Worm (Caenorhabditis elegans): ENCODE results near the gene sre-52.

Gene sre-52

ce11 chrII:12348957-12349356, 13.4 kb downstream of the sre-52 start:
- no peak for TF ChIP-seq sma-3 (GFP tag; optimal IDR thresholded peaks at IDR 0.05)
- TF ChIP-seq unc-39 (tag; optimal IDR thresholded peaks at IDR 0.05), result no peak
- TF ChIP-seq mbf-1 (tag; optimal IDR thresholded peaks at IDR 0.05), result no peak

ce11 chrII:12349866-12350265, 14.3 kb downstream of the sre-52 start:
- TF ChIP-seq blmp-1 (tag; optimal IDR thresholded peaks at IDR 0.05; ENCODE audit: insufficient read depth) (no peak), fos-1 (tag; optimal IDR thresholded peaks at IDR 0.05) (peak; percentile 38), skn-1 (tag; optimal IDR thresholded peaks at IDR 0.05) (no peak), ceh-82 (tag; optimal IDR thresholded peaks at IDR 0.05) (no peak), F13H6.1 (tag; optimal IDR thresholded peaks at IDR 0.05) (peak; percentile 65), nhr-129 (tag; optimal IDR thresholded peaks at IDR 0.05) (peak; percentile 52), sma-9 (GFP tag; optimal IDR thresholded peaks at IDR 0.05) (peak; percentile 14), sma-9 (tag; optimal IDR thresholded peaks at IDR 0.05) (no peak), gmeb-1 (tag; optimal IDR thresholded peaks at IDR 0.05) (peak; percentile 7)

DNA sequence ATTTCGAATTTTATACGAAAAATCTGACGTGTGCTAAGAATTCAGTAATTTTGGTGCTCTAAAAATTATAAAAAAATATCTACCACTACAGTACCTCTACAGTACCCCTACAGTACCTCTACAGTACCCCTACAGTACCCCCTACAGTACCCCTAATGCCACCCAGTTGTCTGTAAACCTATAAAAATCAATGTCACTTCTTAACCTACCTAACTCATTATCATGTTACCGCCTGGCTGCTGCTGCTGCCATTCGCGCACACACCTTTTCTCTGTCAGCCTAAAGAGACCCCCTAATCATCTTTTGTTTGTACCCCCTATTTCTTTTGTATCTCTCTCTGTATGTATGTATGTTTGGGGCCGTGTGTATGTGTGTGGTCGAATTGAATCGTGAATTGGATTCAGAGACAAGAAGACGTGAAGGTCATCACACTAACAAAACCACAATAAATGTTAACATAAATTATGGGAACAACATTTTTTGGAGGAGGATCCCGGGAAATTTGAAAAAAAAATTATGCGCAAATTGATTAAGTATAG, 15.3 kb downstream of the sre-52 start:
- no peak for TF ChIP-seq C34F6.9 (tag; optimal IDR thresholded peaks at IDR 0.05)
- TF ChIP-seq mdl-1 (tag; optimal IDR thresholded peaks at IDR 0.05), result no peak
- no peak for TF ChIP-seq ceh-82 (tag; optimal IDR thresholded peaks at IDR 0.05)
- TF ChIP-seq nhr-6 (tag; optimal IDR thresholded peaks at IDR 0.05), result no peak
- TF ChIP-seq nhr-129 (tag; optimal IDR thresholded peaks at IDR 0.05), result peak; percentile 17
- no peak for TF ChIP-seq nhr-10 (tag; optimal IDR thresholded peaks at IDR 0.05)
- TF ChIP-seq sma-3 (GFP tag; optimal IDR thresholded peaks at IDR 0.05), result no peak
- TF ChIP-seq lsy-2 (tag; optimal IDR thresholded peaks at IDR 0.05), result peak in 1 of 2 experiments; percentile 28
- no peak for TF ChIP-seq ceh-16 (tag; optimal IDR thresholded peaks at IDR 0.05)
- no peak for TF ChIP-seq nhr-23 (tag; optimal IDR thresholded peaks at IDR 0.05)
- TF ChIP-seq nhr-237 (tag; optimal IDR thresholded peaks at IDR 0.05), result no peak
- no peak for TF ChIP-seq ztf-4 (tag; optimal IDR thresholded peaks at IDR 0.05)
- no peak for TF ChIP-seq ztf-1 (GFP tag; conservative IDR thresholded peaks at IDR 0.05)
- TF ChIP-seq nhr-12 (tag; optimal IDR thresholded peaks at IDR 0.05), result no peak
- TF ChIP-seq nhr-21 (tag; optimal IDR thresholded peaks at IDR 0.05), result no peak
- no peak for TF ChIP-seq mab-5 (tag; optimal IDR thresholded peaks at IDR 0.05)
- no peak for TF ChIP-seq unc-55 (GFP tag; optimal IDR thresholded peaks at IDR 0.05)
- TF ChIP-seq zag-1 (tag; optimal IDR thresholded peaks at IDR 0.05), result no peak

ce11 chrII:12352115-12352514, 16.6 kb downstream of the sre-52 start, which contains the start of gene ras-1:
Gene ras-1 (minus strand): TSS chrII:12352243.
- TF ChIP-seq sem-4 (tag; optimal IDR thresholded peaks at IDR 0.05) (no peak), lin-11 (tag; optimal IDR thresholded peaks at IDR 0.05) (no peak), unc-39 (tag; optimal IDR thresholded peaks at IDR 0.05) (no peak), blmp-1 (tag; optimal IDR thresholded peaks at IDR 0.05; ENCODE audit: insufficient read depth) (no peak), ztf-4 (tag; optimal IDR thresholded peaks at IDR 0.05) (no peak), crh-2 (tag; optimal IDR thresholded peaks at IDR 0.05) (no peak), aly-2 (tag; optimal IDR thresholded peaks at IDR 0.05) (no peak)

ce11 chrII:12353104-12353503, 17.6 kb downstream of the sre-52 start:
- no peak for TF ChIP-seq ztf-4 (tag; optimal IDR thresholded peaks at IDR 0.05)

- TF ChIP-seq sma-3 (GFP tag; optimal IDR thresholded peaks at IDR 0.05) (no peak), C34F6.9 (tag; optimal IDR thresholded peaks at IDR 0.05) (peak; percentile 33), Y55F3AM.14 (GFP tag; optimal IDR thresholded peaks at IDR 0.05) (no peak), lsy-2 (tag; optimal IDR thresholded peaks at IDR 0.05) (no peak), nhr-129 (tag; optimal IDR thresholded peaks at IDR 0.05) (peak; percentile 34), dmd-4 (tag; optimal IDR thresholded peaks at IDR 0.05) (no peak), crh-2 (tag; optimal IDR thresholded peaks at IDR 0.05) (peak; percentile 60), unc-62 (GFP tag; optimal IDR thresholded peaks at IDR 0.05) (no peak)
Observed at ce11 chrII:12353816-12354215, 18.3 kb downstream of the sre-52 start.
